Worm (Caenorhabditis elegans) whole organism, L1 larva: ENCODE results near the gene ZK1240.11.

Experiments used
- ama-1 ChIP-seq: fragments of 150-350 bp; optimal IDR thresholded peaks from 2 replicates; lab custom pipeline; 2014
- blmp-1 ChIP-seq: fragments of 150-350 bp; optimal IDR thresholded peaks from 2 replicates; lab custom pipeline; 2014; ENCODE audit warnings: missing biosample characterization, missing genetic modification characterization
- egl-27 ChIP-seq, 2 experiments: fragments of 150-350 bp in 1 of 2; sonication (generic microtip); optimal IDR thresholded peaks; 3 replicates each; lab custom pipeline; 2017 to 2018; ENCODE audit warnings: missing biosample characterization in 2 of 2, missing genetic modification characterization in 2 of 2, missing genetic modification reagents in 2 of 2
- lin-39 ChIP-seq: fragments of 150-350 bp; optimal IDR thresholded peaks from 2 replicates; lab custom pipeline; 2014; ENCODE audit warnings: missing biosample characterization, missing genetic modification reagents, missing genetic modification characterization
- lir-3 ChIP-seq: sonication (generic microtip); optimal IDR thresholded peaks from 2 replicates; lab custom pipeline; 2016; ENCODE audit warnings: mild to moderate bottlenecking, missing genetic modification characterization, moderate library complexity, missing compliant biosample characterization; ENCODE audit not compliant: poor library complexity
- nhr-28 ChIP-seq: fragments of 150-350 bp; optimal IDR thresholded peaks from 2 replicates; lab custom pipeline; 2014; ENCODE audit warnings: missing biosample characterization, missing genetic modification characterization
- nhr-77 ChIP-seq: fragments of 150-350 bp; optimal IDR thresholded peaks from 2 replicates; lab custom pipeline; 2014; ENCODE audit warnings: missing biosample characterization, missing genetic modification characterization
- unc-86 ChIP-seq: sonication (generic microtip); optimal IDR thresholded peaks from 2 replicates; lab custom pipeline; 2016; ENCODE audit warnings: missing genetic modification characterization, missing compliant biosample characterization
- ztf-4 ChIP-seq: fragments of 150-350 bp; optimal IDR thresholded peaks from 2 replicates; lab custom pipeline; 2014; ENCODE audit warnings: missing biosample characterization, missing genetic modification characterization

- TF ChIP-seq ztf-4 (no peak), egl-27 (tag; optimal IDR thresholded peaks at IDR 0.05; lab: Kevin White, UChicago) (no peak), nhr-77 (tag; lab: Kevin White, UChicago) (no peak), lin-39 (tag; lab: Kevin White, UChicago) (no peak), ama-1 (lab: Kevin White, UChicago) (no peak), unc-86 (tag; lab: Kevin White, UChicago) (no peak), blmp-1 (no peak), lir-3 (tag; lab: Kevin White, UChicago) (no peak), nhr-28 (no peak)
Observed at ce11 chrII:2300861-2301260, 24.2 kb upstream of the ZK1240.11 start, which contains the start of gene B0281.5.
